Fruit fly (Drosophila melanogaster) whole organism, embryonic: ENCODE results near the gene CG13912.

Source experiments
- Adf1 ChIP-seq: fragments of 200-800 bp; sonication (Bioruptor generic); IDR thresholded peaks from 2 replicates; pipeline ENCODE4 v1.3.6; 2022; ENCODE audit warnings: missing biosample characterization, missing genetic modification characterization
- B-H1 ChIP-seq: fragments of 200-800 bp; sonication (Bioruptor generic); IDR thresholded peaks from 3 replicates; pipeline ENCODE4 v1.3.6; 2022; ENCODE audit warnings: missing biosample characterization, missing genetic modification characterization
- CG10209 ChIP-seq: fragments of 200-800 bp; sonication (Bioruptor generic); optimal IDR thresholded peaks from 3 replicates; lab custom pipeline; 2017; ENCODE audit warnings: missing biosample characterization, mild to moderate bottlenecking, missing genetic modification characterization, missing genetic modification reagents
- CG11093 ChIP-seq: fragments of 200-800 bp; sonication (Bioruptor generic); IDR thresholded peaks from 3 replicates; pipeline ENCODE4 v1.3.6; 2022; ENCODE audit warnings: missing biosample characterization, missing genetic modification characterization
- CG12104 ChIP-seq: fragments of 200-800 bp; sonication (Bioruptor generic); optimal IDR thresholded peaks from 3 replicates; lab custom pipeline; 2016; ENCODE audit warnings: missing biosample characterization, missing genetic modification characterization
- CG14050 ChIP-seq: fragments of 200-800 bp; sonication (Bioruptor generic); IDR thresholded peaks from 3 replicates; pipeline ENCODE4 v1.3.6; 2022; ENCODE audit warnings: missing biosample characterization, missing genetic modification characterization
- CG1529 ChIP-seq: fragments of 200-800 bp; sonication (Bioruptor generic); optimal IDR thresholded peaks from 3 replicates; lab custom pipeline; 2018; ENCODE audit warnings: missing biosample characterization, missing genetic modification characterization
- CG16779 ChIP-seq: fragments of 200-800 bp; sonication (Bioruptor generic); IDR thresholded peaks from 2 replicates; pipeline ENCODE4 v1.3.6; 2022; ENCODE audit warnings: missing biosample characterization, missing genetic modification characterization
- CG16815 ChIP-seq: fragments of 200-800 bp; sonication (Bioruptor generic); optimal IDR thresholded peaks from 3 replicates; lab custom pipeline; 2017; ENCODE audit warnings: missing biosample characterization, mild to moderate bottlenecking, missing genetic modification characterization
- CG17186 ChIP-seq: fragments of 200-800 bp; sonication (Bioruptor generic); optimal IDR thresholded peaks from 3 replicates; lab custom pipeline; 2017; ENCODE audit warnings: missing biosample characterization, missing genetic modification reagents, missing genetic modification characterization
- CG17361 ChIP-seq: fragments of 200-800 bp; sonication (Bioruptor generic); IDR thresholded peaks from 3 replicates; pipeline ENCODE4 v1.3.6; 2022; ENCODE audit warnings: missing biosample characterization, missing genetic modification characterization
- CG33213 ChIP-seq: fragments of 200-800 bp; sonication (Bioruptor generic); optimal IDR thresholded peaks from 3 replicates; lab custom pipeline; 2016; ENCODE audit warnings: missing biosample characterization, missing genetic modification characterization
- CG33557 ChIP-seq: fragments of 200-800 bp; sonication (Bioruptor generic); optimal IDR thresholded peaks from 2 replicates; lab custom pipeline; 2019; ENCODE audit warnings: missing biosample characterization, mild to moderate bottlenecking, missing genetic modification characterization, moderate library complexity
- CG3407 ChIP-seq: fragments of 200-800 bp; sonication (Bioruptor generic); optimal IDR thresholded peaks from 2 replicates; lab custom pipeline; 2018; ENCODE audit warnings: missing biosample characterization, mild to moderate bottlenecking, missing genetic modification characterization
- CG3995 ChIP-seq: fragments of 200-800 bp; sonication (Bioruptor generic); optimal IDR thresholded peaks from 3 replicates; lab custom pipeline; 2016; ENCODE audit warnings: missing biosample characterization, missing genetic modification characterization
- CG4854 ChIP-seq: fragments of 200-800 bp; sonication (Bioruptor generic); optimal IDR thresholded peaks from 2 replicates; lab custom pipeline; 2016; ENCODE audit warnings: missing biosample characterization, missing genetic modification characterization, inconsistent platforms
- CrebB ChIP-seq: fragments of 200-800 bp; sonication (Bioruptor generic); optimal IDR thresholded peaks from 3 replicates; lab custom pipeline; 2018; ENCODE audit warnings: missing biosample characterization, mild to moderate bottlenecking, missing genetic modification characterization
- Dll ChIP-seq: fragments of 200-800 bp; sonication (Bioruptor generic); IDR thresholded peaks from 4 replicates; pipeline ENCODE4 v1.3.6; 2022; ENCODE audit warnings: missing biosample characterization, missing genetic modification characterization; ENCODE audit not compliant: partially characterized antibody
- Doc2 ChIP-seq: fragments of 200-800 bp; sonication (Bioruptor generic); IDR thresholded peaks from 2 replicates; pipeline ENCODE4 v1.3.6; 2022; ENCODE audit warnings: missing biosample characterization, missing genetic modification characterization
- Dp ChIP-seq: fragments of 200-800 bp; sonication (Bioruptor generic); optimal IDR thresholded peaks from 2 replicates; lab custom pipeline; 2018; ENCODE audit warnings: missing biosample characterization, mild to moderate bottlenecking, missing genetic modification characterization, moderate library complexity
- E2f1 ChIP-seq: fragments of 200-800 bp; sonication (Bioruptor generic); IDR thresholded peaks from 2 replicates; pipeline ENCODE4 v1.3.6; 2022; ENCODE audit warnings: missing biosample characterization, missing genetic modification characterization
- Hand ChIP-seq: fragments of 200-800 bp; sonication (Bioruptor generic); optimal IDR thresholded peaks from 2 replicates; lab custom pipeline; 2017; ENCODE audit warnings: mild to moderate bottlenecking, missing biosample characterization, missing genetic modification reagents, missing genetic modification characterization
- HmgD ChIP-seq: fragments of 200-800 bp; sonication (Bioruptor generic); optimal IDR thresholded peaks from 3 replicates; lab custom pipeline; 2016; ENCODE audit warnings: missing biosample characterization, missing genetic modification characterization
- Hr3 ChIP-seq: fragments of 200-800 bp; sonication (Bioruptor generic); optimal IDR thresholded peaks from 3 replicates; lab custom pipeline; 2016; ENCODE audit warnings: missing biosample characterization, missing genetic modification characterization
- MESR4 ChIP-seq: fragments of 200-800 bp; sonication (Bioruptor generic); optimal IDR thresholded peaks from 2 replicates; lab custom pipeline; 2018; ENCODE audit warnings: missing biosample characterization, mild to moderate bottlenecking, missing genetic modification characterization, moderate library complexity
- Nf-YA ChIP-seq: fragments of 200-800 bp; sonication (Bioruptor generic); IDR thresholded peaks from 2 replicates; pipeline ENCODE4 v1.3.6; 2022; ENCODE audit warnings: missing biosample characterization, missing genetic modification characterization
- Oaz ChIP-seq: fragments of 200-800 bp; sonication (Bioruptor generic); IDR thresholded peaks from 2 replicates; pipeline ENCODE4 v1.3.6; 2022; ENCODE audit warnings: missing biosample characterization, missing genetic modification characterization
- Ravus ChIP-seq: fragments of 200-800 bp; sonication (Bioruptor generic); IDR thresholded peaks from 2 replicates; pipeline ENCODE4 v1.3.6; 2022; ENCODE audit warnings: missing biosample characterization, missing genetic modification characterization
- Rx ChIP-seq: fragments of 200-800 bp; sonication (Bioruptor generic); IDR thresholded peaks from 2 replicates; pipeline ENCODE4 v1.3.6; 2022; ENCODE audit warnings: missing biosample characterization, missing genetic modification characterization
- Trl ChIP-seq, 3 experiments: fragments of >200 bp in 2 of 3; fragments of 200-800 bp in 1 of 3; sonication (Bioruptor generic) in 1 of 3; optimal IDR thresholded peaks; 2 replicates in 1 of 3; 3 replicates in 2 of 3; lab custom pipeline; 2016 to 2017; ENCODE audit warnings: missing biosample characterization in 1 of 3, missing genetic modification characterization in 1 of 3
- ase ChIP-seq: fragments of 200-800 bp; sonication (Bioruptor generic); IDR thresholded peaks from 3 replicates; pipeline ENCODE4 v1.3.6; 2022; ENCODE audit warnings: missing biosample characterization, missing genetic modification characterization
- ato ChIP-seq: fragments of 200-800 bp; sonication (Bioruptor generic); IDR thresholded peaks from 2 replicates; pipeline ENCODE4 v1.3.6; 2022; ENCODE audit warnings: missing biosample characterization, missing genetic modification characterization; ENCODE audit not compliant: partially characterized antibody
- btn ChIP-seq: fragments of 200-800 bp; sonication (Bioruptor generic); optimal IDR thresholded peaks from 2 replicates; lab custom pipeline; 2016; ENCODE audit warnings: missing biosample characterization, missing genetic modification characterization
- ewg ChIP-seq: fragments of 200-800 bp; sonication (Bioruptor generic); optimal IDR thresholded peaks from 3 replicates; lab custom pipeline; 2017; ENCODE audit warnings: mild to moderate bottlenecking, missing biosample characterization, missing genetic modification reagents, missing genetic modification characterization
- fd64A ChIP-seq: fragments of 200-800 bp; sonication (Bioruptor generic); optimal IDR thresholded peaks from 3 replicates; lab custom pipeline; 2018; ENCODE audit warnings: missing biosample characterization, mild to moderate bottlenecking, missing genetic modification characterization
- gsb-n ChIP-seq: fragments of 200-800 bp; sonication (Bioruptor generic); optimal IDR thresholded peaks from 3 replicates; lab custom pipeline; 2018; ENCODE audit warnings: missing biosample characterization, mild to moderate bottlenecking, missing genetic modification characterization
- gt ChIP-seq: fragments of 200-800 bp; sonication (Bioruptor generic); IDR thresholded peaks from 2 replicates; pipeline ENCODE4 v1.3.6; 2022; ENCODE audit warnings: missing biosample characterization, missing genetic modification characterization
- kni ChIP-seq: fragments of 200-800 bp; sonication (Bioruptor generic); optimal IDR thresholded peaks from 3 replicates; lab custom pipeline; 2017; ENCODE audit warnings: mild to moderate bottlenecking, missing biosample characterization, missing genetic modification reagents, missing genetic modification characterization
- lola ChIP-seq, 3 experiments: fragments of >200 bp in 2 of 3; fragments of 200-800 bp in 1 of 3; sonication (Bioruptor generic) in 1 of 3; optimal IDR thresholded peaks; 2 replicates each; lab custom pipeline; 2017 to 2019; ENCODE audit warnings: missing biosample characterization in 3 of 3, missing genetic modification characterization in 3 of 3, mild to moderate bottlenecking in 1 of 3, moderate library complexity in 1 of 3
- lov ChIP-seq, 2 experiments: fragments of 200-800 bp in 1 of 2; fragments of >200 bp in 1 of 2; sonication (Bioruptor generic) in 1 of 2; IDR thresholded peaks in 1 of 2; optimal IDR thresholded peaks in 1 of 2; 2 replicates in 1 of 2; 3 replicates in 1 of 2; pipeline versions ENCODE4 v1.3.6 to Lab custom; 2017 to 2022; ENCODE audit warnings: missing biosample characterization in 1 of 2, missing genetic modification characterization in 1 of 2
- pb ChIP-seq: fragments of 200-800 bp; sonication (Bioruptor generic); optimal IDR thresholded peaks from 3 replicates; lab custom pipeline; 2016; ENCODE audit warnings: missing biosample characterization, missing genetic modification characterization
- pros ChIP-seq: fragments of 200-800 bp; sonication (Bioruptor generic); optimal IDR thresholded peaks from 3 replicates; lab custom pipeline; 2019; ENCODE audit warnings: missing biosample characterization, mild to moderate bottlenecking, missing genetic modification characterization, moderate library complexity
- row ChIP-seq: fragments of 200-800 bp; sonication (Bioruptor generic); IDR thresholded peaks from 3 replicates; pipeline ENCODE4 v1.3.6; 2022; ENCODE audit warnings: missing biosample characterization, missing genetic modification characterization
- slp2 ChIP-seq: fragments of 200-800 bp; sonication (Bioruptor generic); optimal IDR thresholded peaks from 2 replicates; lab custom pipeline; 2016; ENCODE audit warnings: missing biosample characterization, missing genetic modification characterization
- unpg ChIP-seq: fragments of 200-800 bp; sonication (Bioruptor generic); optimal IDR thresholded peaks from 3 replicates; lab custom pipeline; 2018; ENCODE audit warnings: missing biosample characterization, mild to moderate bottlenecking, missing genetic modification characterization, moderate library complexity
- wek ChIP-seq: fragments of 200-800 bp; sonication (Bioruptor generic); optimal IDR thresholded peaks from 3 replicates; lab custom pipeline; 2018; ENCODE audit warnings: missing biosample characterization, mild to moderate bottlenecking, missing genetic modification characterization, moderate library complexity
- wor ChIP-seq: fragments of 200-800 bp; sonication (Bioruptor generic); IDR thresholded peaks from 2 replicates; pipeline ENCODE4 v1.3.6; 2022; ENCODE audit warnings: missing biosample characterization, missing genetic modification characterization
- zf30C ChIP-seq: fragments of 200-800 bp; sonication (Bioruptor generic); optimal IDR thresholded peaks from 3 replicates; lab custom pipeline; 2018; ENCODE audit warnings: missing biosample characterization, mild to moderate bottlenecking, missing genetic modification characterization
- zfh2 ChIP-seq: fragments of 200-800 bp; sonication (Bioruptor generic); optimal IDR thresholded peaks from 2 replicates; lab custom pipeline; 2016; ENCODE audit warnings: missing biosample characterization, missing genetic modification characterization

The CG13912 gene

DNA sequence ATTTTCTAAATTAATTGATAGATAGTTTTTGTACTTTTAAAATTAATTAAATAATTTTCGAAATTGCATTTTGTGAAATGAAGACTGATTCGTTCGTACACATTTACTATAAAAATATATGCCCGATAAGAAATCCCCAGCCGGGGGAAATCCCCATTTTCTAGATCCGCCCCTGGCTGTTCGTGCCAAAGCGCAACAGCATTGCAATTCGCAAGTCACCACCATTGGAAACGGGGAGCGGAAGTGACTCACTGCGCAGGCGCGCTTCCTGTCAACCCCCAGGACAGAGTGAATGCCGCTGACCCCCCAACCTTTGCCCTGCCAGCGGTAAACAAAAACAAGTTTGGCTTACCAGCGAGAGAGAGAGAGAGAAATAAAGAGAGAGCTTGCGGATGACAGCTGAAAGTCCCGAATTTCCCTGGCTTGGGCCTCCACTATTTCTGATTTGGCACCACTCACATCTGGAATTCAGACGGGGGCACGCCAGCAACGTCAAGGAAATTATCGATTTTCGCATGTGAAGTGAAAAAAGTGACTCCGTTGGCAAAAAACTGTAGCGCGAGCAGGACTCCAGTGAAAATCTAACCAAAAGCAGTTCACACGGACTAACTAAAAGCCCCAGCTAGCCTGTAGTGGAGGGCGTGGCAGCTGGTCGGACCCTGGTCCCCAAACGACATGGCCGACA is 6.6 kb downstream of the CG13912 start, which contains the start of gene Aplip1 (continued):
- no peak for TF ChIP-seq wek
- TF ChIP-seq CG4854 (GFP tag; lab: Kevin White, UChicago) = no peak
- TF ChIP-seq gsb-n (tag; lab: Kevin White, UChicago) = no peak
- no peak for TF ChIP-seq CG14050 (GFP tag; lab: Robert Waterston, UW)
- TF ChIP-seq ato (GFP tag; lab: Robert Waterston, UW) = no peak
- no peak for TF ChIP-seq CrebB
- no peak for TF ChIP-seq Doc2 (GFP tag; lab: Robert Waterston, UW)
- TF ChIP-seq CG16779 = 0 out of 2 replicates have a peak, but pooled peaks have one; percentile 21
- TF ChIP-seq pb (GFP tag; lab: Kevin White, UChicago) = no peak
- TF ChIP-seq CG33213 (GFP tag; lab: Kevin White, UChicago) = no peak
- no peak for TF ChIP-seq unpg
- TF ChIP-seq pros (GFP tag; lab: Kevin White, UChicago) = no peak
- no peak for TF ChIP-seq lola (GFP tag; optimal IDR thresholded peaks at IDR 0.05; lab: Kevin White, UChicago)
- no peak for TF ChIP-seq CG17361 (GFP tag; lab: Robert Waterston, UW)
- no peak for TF ChIP-seq HmgD (GFP tag; lab: Kevin White, UChicago)
- TF ChIP-seq Oaz (GFP tag; lab: Robert Waterston, UW) = no peak
- no peak for TF ChIP-seq lov (optimal IDR thresholded peaks at IDR 0.05; lab: Kevin White, UChicago)
- TF ChIP-seq lov (GFP tag; IDR thresholded peaks at IDR 0.05; lab: Robert Waterston, UW) = no peak
- TF ChIP-seq kni (GFP tag; lab: Kevin White, UChicago) = no peak
- no peak for TF ChIP-seq Rx (GFP tag; lab: Robert Waterston, UW)
- no peak for TF ChIP-seq CG11093 (GFP tag; lab: Robert Waterston, UW)
- no peak for TF ChIP-seq CG16815 (GFP tag; lab: Kevin White, UChicago)
- TF ChIP-seq zfh2 (GFP tag; lab: Kevin White, UChicago) = no peak
- TF ChIP-seq Adf1 = no peak
- TF ChIP-seq zf30C (GFP tag; lab: Kevin White, UChicago) = no peak
- no peak for TF ChIP-seq Nf-YA
- no peak for TF ChIP-seq CG3407
- peak; percentile 47 to 55 for TF ChIP-seq Trl (optimal IDR thresholded peaks at IDR 0.05; lab: Kevin White, UChicago)
- TF ChIP-seq Trl (GFP tag; optimal IDR thresholded peaks at IDR 0.05; lab: Kevin White, UChicago) = no peak
- no peak for TF ChIP-seq CG10209 (GFP tag; lab: Kevin White, UChicago)
- TF ChIP-seq MESR4 (GFP tag; lab: Kevin White, UChicago) = peak; percentile 2
- no peak for TF ChIP-seq Ravus (GFP tag; lab: Robert Waterston, UW)
- TF ChIP-seq E2f1 = peak; percentile 21; the same call in 1 of the 2 replicates
- no peak for TF ChIP-seq CG33557
- TF ChIP-seq Dp (GFP tag; lab: Kevin White, UChicago) = no peak
- no peak for TF ChIP-seq CG12104 (GFP tag; lab: Kevin White, UChicago)
- TF ChIP-seq row (GFP tag; lab: Robert Waterston, UW) = peak; percentile 22; the same call in 1 of the 3 replicates
- TF ChIP-seq CG3995 (GFP tag; lab: Kevin White, UChicago) = no peak
- TF ChIP-seq Dll (GFP tag; lab: Robert Waterston, UW) = no peak
- no peak for TF ChIP-seq ase (GFP tag; lab: Robert Waterston, UW)
- TF ChIP-seq CG17186 (GFP tag; lab: Kevin White, UChicago) = no peak
- no peak for TF ChIP-seq btn
- no peak for TF ChIP-seq slp2
- TF ChIP-seq gt (GFP tag; lab: Robert Waterston, UW) = no peak
- TF ChIP-seq B-H1 (GFP tag; lab: Robert Waterston, UW) = no peak
- TF ChIP-seq ewg = peak; percentile 96
- no peak for TF ChIP-seq wor (GFP tag; lab: Robert Waterston, UW)
- TF ChIP-seq Hr3 (GFP tag; lab: Kevin White, UChicago) = no peak
- TF ChIP-seq fd64A (GFP tag; lab: Kevin White, UChicago) = no peak
- TF ChIP-seq CG1529 (GFP tag; lab: Kevin White, UChicago) = no peak
- no peak for TF ChIP-seq Hand
